Worm (Caenorhabditis elegans) whole organism, young adult: ENCODE measurements around the gene sprp-4.

Experiments
- B0035.1 ChIP-seq: sonication (generic microtip); optimal IDR thresholded peaks from 2 replicates; lab custom pipeline; 2016; ENCODE audit warnings: missing genetic modification characterization, mild to moderate bottlenecking, missing compliant biosample characterization, missing genotype, missing genetic modification reagents
- B0261.1 ChIP-seq: sonication (generic microtip); optimal IDR thresholded peaks from 2 replicates; lab custom pipeline; 2016; ENCODE audit warnings: mild to moderate bottlenecking, missing genetic modification characterization, moderate library complexity, missing compliant biosample characterization
- B0336.3 ChIP-seq: fragments of 200-800 bp; sonication (Bioruptor generic); IDR thresholded peaks from 2 replicates; pipeline ENCODE4 v1.3.6; 2022; ENCODE audit warnings: missing genetic modification characterization, missing compliant biosample characterization
- D2030.7 ChIP-seq: fragments of 200-800 bp; sonication (Bioruptor generic); IDR thresholded peaks from 2 replicates; pipeline ENCODE4 v1.3.6; 2022; ENCODE audit warnings: missing genetic modification reagents, missing genetic modification characterization, missing compliant biosample characterization
- F10E7.11 ChIP-seq: sonication (generic microtip); optimal IDR thresholded peaks from 2 replicates; lab custom pipeline; 2017; ENCODE audit warnings: mild to moderate bottlenecking, missing genetic modification characterization, moderate library complexity, missing compliant biosample characterization
- F23B12.7 ChIP-seq: sonication (generic microtip); optimal IDR thresholded peaks from 2 replicates; lab custom pipeline; 2017; ENCODE audit warnings: missing genetic modification characterization, mild to moderate bottlenecking, missing compliant biosample characterization, antibody characterized with exemption, moderate library complexity; ENCODE audit not compliant: insufficient read depth
- F33H1.4 ChIP-seq: fragments of 200-800 bp; sonication (Bioruptor generic); IDR thresholded peaks from 2 replicates; pipeline ENCODE4 v1.3.6; 2022; ENCODE audit warnings: missing genetic modification reagents, missing genetic modification characterization, missing compliant biosample characterization
- F39B2.1 ChIP-seq: fragments of 200-800 bp; sonication (Bioruptor generic); IDR thresholded peaks from 2 replicates; pipeline ENCODE4 v1.3.6; 2022; ENCODE audit warnings: missing genetic modification reagents, missing genetic modification characterization, missing compliant biosample characterization
- F52B5.7 ChIP-seq: sonication (generic microtip); optimal IDR thresholded peaks from 2 replicates; lab custom pipeline; 2016; ENCODE audit warnings: mild to moderate bottlenecking, missing genetic modification characterization, missing compliant biosample characterization
- K12H6.12 ChIP-seq: fragments of 200-800 bp; sonication (Bioruptor generic); optimal IDR thresholded peaks from 2 replicates; lab custom pipeline; 2018; ENCODE audit warnings: mild to moderate bottlenecking, missing genetic modification characterization, missing compliant biosample characterization
- Y56A3A.18 ChIP-seq: fragments of 200-800 bp; sonication (Bioruptor generic); IDR thresholded peaks from 2 replicates; pipeline ENCODE4 v1.3.6; 2022; ENCODE audit warnings: missing genetic modification reagents, missing genetic modification characterization, missing compliant biosample characterization
- ZK185.1 ChIP-seq: sonication (generic microtip); optimal IDR thresholded peaks from 2 replicates; lab custom pipeline; 2016; ENCODE audit warnings: mild to moderate bottlenecking, missing genetic modification characterization, missing compliant biosample characterization; ENCODE audit not compliant: poor library complexity, severe bottlenecking
- aptf-3 ChIP-seq: fragments of 200-800 bp; sonication (Bioruptor generic); IDR thresholded peaks from 2 replicates; pipeline ENCODE4 v1.3.6; 2022; ENCODE audit warnings: missing genetic modification characterization, missing compliant biosample characterization
- atf-7 ChIP-seq: sonication (generic microtip); optimal IDR thresholded peaks from 2 replicates; lab custom pipeline; 2017; ENCODE audit warnings: mild to moderate bottlenecking, missing genetic modification characterization, missing compliant biosample characterization
- athp-1 ChIP-seq: sonication (generic microtip); optimal IDR thresholded peaks from 2 replicates; lab custom pipeline; 2017; ENCODE audit warnings: mild to moderate bottlenecking, missing genetic modification characterization, missing compliant biosample characterization
- attf-3 ChIP-seq: fragments of 200-800 bp; sonication (Bioruptor generic); conservative IDR thresholded peaks from 2 replicates; pipeline ENCODE4 v1.3.6; 2022; ENCODE audit warnings: missing genetic modification reagents, missing genetic modification characterization, missing compliant biosample characterization
- attf-6 ChIP-seq: fragments of 200-800 bp; sonication (Bioruptor generic); IDR thresholded peaks from 2 replicates; pipeline ENCODE4 v1.3.6; 2022; ENCODE audit warnings: missing genetic modification reagents, missing genetic modification characterization, missing compliant biosample characterization
- bed-1 ChIP-seq: fragments of 200-800 bp; sonication (Bioruptor generic); IDR thresholded peaks from 2 replicates; pipeline ENCODE4 v1.3.6; 2022; ENCODE audit warnings: missing genetic modification reagents, missing genetic modification characterization, missing compliant biosample characterization
- bed-2 ChIP-seq: fragments of 200-800 bp; sonication (Bioruptor generic); IDR thresholded peaks from 2 replicates; pipeline ENCODE4 v1.3.6; 2022; ENCODE audit warnings: missing genetic modification reagents, missing genetic modification characterization, missing compliant biosample characterization
- cebp-2 ChIP-seq: fragments of 200-800 bp; sonication (Bioruptor generic); IDR thresholded peaks from 2 replicates; pipeline ENCODE4 v1.3.6; 2022; ENCODE audit warnings: missing genetic modification characterization, missing compliant biosample characterization
- ceh-40 ChIP-seq: fragments of 200-800 bp; sonication (Bioruptor generic); IDR thresholded peaks from 2 replicates; pipeline ENCODE4 v1.3.6; 2022; ENCODE audit warnings: missing genetic modification characterization, missing compliant biosample characterization
- egl-44 ChIP-seq: fragments of 200-800 bp; sonication (Bioruptor generic); IDR thresholded peaks from 2 replicates; pipeline ENCODE4 v1.3.6; 2022; ENCODE audit warnings: missing genetic modification reagents, missing genetic modification characterization, missing compliant biosample characterization
- ekl-4 ChIP-seq: fragments of 200-800 bp; sonication (Bioruptor generic); IDR thresholded peaks from 2 replicates; pipeline ENCODE4 v1.3.6; 2022; ENCODE audit warnings: missing genetic modification reagents, missing genetic modification characterization, missing compliant biosample characterization
- fkh-3 ChIP-seq: sonication (generic microtip); optimal IDR thresholded peaks from 2 replicates; lab custom pipeline; 2016; ENCODE audit warnings: mild to moderate bottlenecking, missing genetic modification characterization, missing compliant biosample characterization
- him-1 ChIP-seq: sonication (generic microtip); optimal IDR thresholded peaks from 2 replicates; lab custom pipeline; 2016; ENCODE audit warnings: missing genotype, missing genetic modification reagents, missing genetic modification characterization, missing compliant biosample characterization
- hmg-1.2 ChIP-seq: fragments of 200-800 bp; sonication (Bioruptor generic); IDR thresholded peaks from 2 replicates; pipeline ENCODE4 v1.3.6; 2022; ENCODE audit warnings: missing genetic modification reagents, missing genetic modification characterization, missing compliant biosample characterization
- hmg-20 ChIP-seq: fragments of 200-800 bp; sonication (Bioruptor generic); IDR thresholded peaks from 2 replicates; pipeline ENCODE4 v1.3.6; 2022; ENCODE audit warnings: missing genetic modification reagents, missing genetic modification characterization, missing compliant biosample characterization
- hrde-1 ChIP-seq: sonication (generic microtip); optimal IDR thresholded peaks from 2 replicates; lab custom pipeline; 2016; ENCODE audit warnings: missing genetic modification characterization, mild to moderate bottlenecking, missing compliant biosample characterization, moderate library complexity, missing genotype, missing genetic modification reagents, borderline replicate concordance
- lag-1 ChIP-seq: fragments of 200-800 bp; sonication (Bioruptor generic); IDR thresholded peaks from 2 replicates; pipeline ENCODE4 v1.3.6; 2022; ENCODE audit warnings: missing genetic modification reagents, missing genetic modification characterization, missing compliant biosample characterization
- let-526 ChIP-seq: fragments of 200-800 bp; sonication (Bioruptor generic); IDR thresholded peaks from 2 replicates; pipeline ENCODE4 v1.3.6; 2022; ENCODE audit warnings: missing genetic modification reagents, missing genetic modification characterization, missing compliant biosample characterization
- lin-26 ChIP-seq: fragments of 200-800 bp; sonication (Bioruptor generic); IDR thresholded peaks from 2 replicates; pipeline ENCODE4 v1.3.6; 2022; ENCODE audit warnings: missing genetic modification reagents, missing genetic modification characterization, missing compliant biosample characterization
- lin-35 ChIP-seq, 3 experiments: fragments of 150-350 bp in 2 of 3; sonication (generic microtip) in 1 of 3; optimal IDR thresholded peaks; 2 replicates each; lab custom pipeline; 2014 to 2018; ENCODE audit warnings: missing biosample characterization in 3 of 3, missing genetic modification characterization in 3 of 3, missing genetic modification reagents in 3 of 3
- lin-40 ChIP-seq: sonication (generic microtip); optimal IDR thresholded peaks from 2 replicates; lab custom pipeline; 2016; ENCODE audit warnings: missing genetic modification characterization, mild to moderate bottlenecking, missing compliant biosample characterization, missing genotype, missing genetic modification reagents
- lsy-27 ChIP-seq: sonication (generic microtip); optimal IDR thresholded peaks from 2 replicates; lab custom pipeline; 2017; ENCODE audit warnings: missing genetic modification characterization, mild to moderate bottlenecking, missing compliant biosample characterization, antibody characterized with exemption, missing genotype, borderline replicate concordance; ENCODE audit not compliant: insufficient read depth
- mes-4 ChIP-seq: sonication (generic microtip); optimal IDR thresholded peaks from 2 replicates; lab custom pipeline; 2016; ENCODE audit warnings: missing genotype, missing genetic modification characterization, missing compliant biosample characterization
- nhr-90 ChIP-seq: sonication (generic microtip); optimal IDR thresholded peaks from 2 replicates; lab custom pipeline; 2016; ENCODE audit warnings: missing genotype, mild to moderate bottlenecking, missing genetic modification characterization, missing compliant biosample characterization
- pbrm-1 ChIP-seq: fragments of 200-800 bp; sonication (Bioruptor generic); IDR thresholded peaks from 2 replicates; pipeline ENCODE4 v1.3.6; 2022; ENCODE audit warnings: missing genetic modification reagents, missing genetic modification characterization, missing compliant biosample characterization
- pha-4 ChIP-seq: fragments of 150-350 bp; sonication (generic microtip); optimal IDR thresholded peaks from 2 replicates; lab custom pipeline; 2014; ENCODE audit warnings: missing biosample characterization, missing genetic modification reagents, missing genetic modification characterization
- rcor-1 ChIP-seq: fragments of 200-800 bp; sonication (Bioruptor generic); IDR thresholded peaks from 2 replicates; pipeline ENCODE4 v1.3.6; 2022; ENCODE audit warnings: missing genetic modification reagents, missing genetic modification characterization, missing compliant biosample characterization
- rec-8 ChIP-seq, 2 experiments: sonication (generic microtip); optimal IDR thresholded peaks; 2 replicates each; lab custom pipeline; 2016; ENCODE audit warnings: mild to moderate bottlenecking in 2 of 2, missing genetic modification characterization in 2 of 2, missing genetic modification reagents in 2 of 2, missing genotype in 2 of 2, missing biosample characterization in 1 of 2, missing compliant biosample characterization in 1 of 2, moderate library complexity in 1 of 2
- repo-1 ChIP-seq: sonication (generic microtip); optimal IDR thresholded peaks from 2 replicates; lab custom pipeline; 2017; ENCODE audit warnings: mild to moderate bottlenecking, missing genetic modification characterization, missing compliant biosample characterization
- sdz-38 ChIP-seq: sonication (generic microtip); optimal IDR thresholded peaks from 2 replicates; lab custom pipeline; 2016; ENCODE audit warnings: missing genotype, missing genetic modification characterization, missing compliant biosample characterization
- tbx-9 ChIP-seq: sonication (generic microtip); optimal IDR thresholded peaks from 2 replicates; lab custom pipeline; 2016; ENCODE audit warnings: borderline replicate concordance, missing genetic modification characterization, inconsistent platforms, missing compliant biosample characterization
- tlf-1 ChIP-seq: fragments of 200-800 bp; sonication (Bioruptor generic); optimal IDR thresholded peaks from 2 replicates; lab custom pipeline; 2018; ENCODE audit warnings: mild to moderate bottlenecking, missing genetic modification characterization, missing compliant biosample characterization
- xnd-1 ChIP-seq: sonication (generic microtip); optimal IDR thresholded peaks from 2 replicates; lab custom pipeline; 2016; ENCODE audit warnings: missing genotype, missing genetic modification reagents, missing genetic modification characterization, missing compliant biosample characterization
- zfh-2 ChIP-seq: fragments of 200-800 bp; sonication (Bioruptor generic); conservative IDR thresholded peaks from 2 replicates; pipeline ENCODE4 v1.3.6; 2022; ENCODE audit warnings: missing genetic modification reagents, missing genetic modification characterization, missing compliant biosample characterization
- ztf-25 ChIP-seq: fragments of 200-800 bp; sonication (Bioruptor generic); IDR thresholded peaks from 2 replicates; pipeline ENCODE4 v1.3.6; 2022; ENCODE audit warnings: missing genetic modification reagents, missing genetic modification characterization, missing compliant biosample characterization
- ztf-6 ChIP-seq: fragments of 200-800 bp; sonication (Bioruptor generic); IDR thresholded peaks from 2 replicates; pipeline ENCODE4 v1.3.6; 2022; ENCODE audit warnings: missing genetic modification reagents, missing genetic modification characterization, missing compliant biosample characterization

Gene sprp-4

ce11 chrX:8835887-8836348, 17.5 kb downstream of the sprp-4 start, which contains the start of gene C28G1.2 (continued):
- TF ChIP-seq aptf-3 (peak; percentile 94; the same call in 1 of the 2 replicates), lsy-27 (tag; lab: Kevin White, UChicago) (peak; percentile 79), ekl-4 (GFP tag; lab: Robert Waterston, UW) (peak; percentile 91; the same call in 1 of the 2 replicates), F52B5.7 (tag; lab: Kevin White, UChicago) (peak; percentile 88), K12H6.12 (tag; lab: Kevin White, UChicago) (peak; percentile 94), B0035.1 (tag; lab: Kevin White, UChicago) (peak; percentile 91), fkh-3 (peak; percentile 70), tbx-9 (tag; lab: Kevin White, UChicago) (no peak), tlf-1 (GFP tag; lab: Kevin White, UChicago) (peak; percentile 83), D2030.7 (GFP tag; lab: Robert Waterston, UW) (peak; percentile 84), lin-35 (GFP tag; optimal IDR thresholded peaks at IDR 0.05; lab: Kevin White, UChicago) (peak in 2 of 3 experiments; percentile 59 to 83), ZK185.1 (tag; lab: Kevin White, UChicago) (peak; percentile 95), mes-4 (peak; percentile 93), Y56A3A.18 (GFP tag; lab: Robert Waterston, UW) (peak; percentile 94), repo-1 (tag; lab: Kevin White, UChicago) (peak; percentile 92), F33H1.4 (no peak), B0336.3 (GFP tag; lab: Robert Waterston, UW) (peak; percentile 90), xnd-1 (tag; lab: Kevin White, UChicago) (no peak), B0261.1 (tag; lab: Kevin White, UChicago) (peak; percentile 100), lag-1 (GFP tag; lab: Robert Waterston, UW) (no peak), nhr-90 (tag; lab: Kevin White, UChicago) (peak; percentile 88), cebp-2 (GFP tag; lab: Robert Waterston, UW) (peak; percentile 89), let-526 (GFP tag; lab: Robert Waterston, UW) (peak; percentile 76; the same call in 1 of the 2 replicates), athp-1 (tag; lab: Kevin White, UChicago) (peak; percentile 86), atf-7 (peak; percentile 89), hmg-1.2 (peak; percentile 90), sdz-38 (no peak), F23B12.7 (peak; percentile 62), hrde-1 (tag; lab: Kevin White, UChicago) (peak; percentile 85), rec-8 (tag; optimal IDR thresholded peaks at IDR 0.05; lab: Kevin White, UChicago) (peak; percentile 90 to 95), F39B2.1 (GFP tag; lab: Robert Waterston, UW) (0 out of 2 replicates have a peak, but pooled peaks have one; percentile 50), F10E7.11 (tag; lab: Kevin White, UChicago) (peak; percentile 84), lin-40 (peak; percentile 96), attf-6 (no peak), pha-4 (tag; lab: Kevin White, UChicago) (no peak), ceh-40 (GFP tag; lab: Robert Waterston, UW) (peak; percentile 91), pbrm-1 (peak; percentile 94), ztf-25 (GFP tag; lab: Robert Waterston, UW) (peak; percentile 93), bed-2 (no peak), ztf-6 (GFP tag; lab: Robert Waterston, UW) (peak; percentile 81), lin-26 (peak; percentile 99), bed-1 (GFP tag; lab: Robert Waterston, UW) (no peak), attf-3 (GFP tag; lab: Robert Waterston, UW) (peak; percentile 68), zfh-2 (GFP tag; lab: Robert Waterston, UW) (no peak; the same call in none of the 2 replicates), rcor-1 (peak; percentile 87), egl-44 (GFP tag; lab: Robert Waterston, UW) (peak; percentile 94), hmg-20 (GFP tag; lab: Robert Waterston, UW) (peak; percentile 89), him-1 (tag; lab: Kevin White, UChicago) (peak; percentile 93)
